Fruit fly (Drosophila melanogaster): ENCODE data around the gene CG43168.

CG43168 gene

DNA sequence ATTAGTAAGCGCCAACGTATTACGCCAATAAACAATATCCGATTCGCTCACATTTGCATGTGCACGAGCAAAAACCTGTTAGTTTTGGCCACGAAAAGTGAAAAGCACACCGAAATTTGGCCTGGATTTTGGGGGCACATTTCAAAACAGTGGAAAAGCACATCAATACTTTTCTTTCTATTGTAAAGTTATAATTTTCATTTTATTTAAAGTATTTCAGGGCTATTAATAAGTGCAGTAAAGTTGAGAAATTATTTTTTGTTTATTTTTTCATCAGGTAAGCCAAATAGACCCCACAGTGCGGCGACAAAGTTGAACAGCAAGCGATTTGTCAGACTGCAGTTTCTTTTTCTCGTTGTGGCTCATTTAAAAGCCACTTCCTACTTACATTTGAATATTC is 47.1 kb downstream of the CG43168 start:
- TF ChIP-seq bab1 (GFP tag; optimal IDR thresholded peaks at IDR 0.05): no peak
- no peak for TF ChIP-seq CG12768 (GFP tag; optimal IDR thresholded peaks at IDR 0.05)
- no peak for TF ChIP-seq pad (GFP tag; optimal IDR thresholded peaks at IDR 0.05)
- no peak for TF ChIP-seq CG33017 (tag; optimal IDR thresholded peaks at IDR 0.05)
- TF ChIP-seq tj (GFP tag; optimal IDR thresholded peaks at IDR 0.05): no peak
- TF ChIP-seq kay (GFP tag; ENCODE audit: borderline replicate concordance): no peak
- TF ChIP-seq CG7045 (GFP tag; optimal IDR thresholded peaks at IDR 0.05): no peak
- TF ChIP-seq Crg-1 (GFP tag; optimal IDR thresholded peaks at IDR 0.05): no peak
- TF ChIP-seq CG14711 (tag; optimal IDR thresholded peaks at IDR 0.05): no peak
- no peak for TF ChIP-seq CG1620 (GFP tag; optimal IDR thresholded peaks at IDR 0.05)
- no peak for TF ChIP-seq CG7101 (tag; optimal IDR thresholded peaks at IDR 0.05)
- no peak for TF ChIP-seq Clk (GFP tag; optimal IDR thresholded peaks at IDR 0.05)
- TF ChIP-seq CG5204 (GFP tag; optimal IDR thresholded peaks at IDR 0.05): no peak
- no peak for TF ChIP-seq ovo (GFP tag; optimal IDR thresholded peaks at IDR 0.05)
- no peak for TF ChIP-seq Mnt (GFP tag; optimal IDR thresholded peaks at IDR 0.05)
- no peak for TF ChIP-seq Hr96 (GFP tag; optimal IDR thresholded peaks at IDR 0.05)
- no peak for TF ChIP-seq CG11617 (GFP tag; optimal IDR thresholded peaks at IDR 0.05)
- no peak for TF ChIP-seq cnc (optimal IDR thresholded peaks at IDR 0.05)
- no peak for TF ChIP-seq cic (GFP tag; optimal IDR thresholded peaks at IDR 0.05)
- TF ChIP-seq toe (GFP tag; optimal IDR thresholded peaks at IDR 0.05): no peak

- TF ChIP-seq CG1620 (GFP tag; optimal IDR thresholded peaks at IDR 0.05) (no peak), toe (GFP tag; optimal IDR thresholded peaks at IDR 0.05) (no peak), CG7045 (GFP tag; optimal IDR thresholded peaks at IDR 0.05) (no peak), kay (GFP tag; ENCODE audit: borderline replicate concordance) (no peak), pad (GFP tag; optimal IDR thresholded peaks at IDR 0.05) (no peak), cnc (optimal IDR thresholded peaks at IDR 0.05) (no peak), Clk (GFP tag; optimal IDR thresholded peaks at IDR 0.05) (no peak), Crg-1 (GFP tag; optimal IDR thresholded peaks at IDR 0.05) (no peak), CG12768 (GFP tag; optimal IDR thresholded peaks at IDR 0.05) (no peak), Hr96 (GFP tag; optimal IDR thresholded peaks at IDR 0.05) (no peak), CG5204 (GFP tag; optimal IDR thresholded peaks at IDR 0.05) (no peak), bab1 (GFP tag; optimal IDR thresholded peaks at IDR 0.05) (no peak)
Measured at dm6 chr3L:6325312-6325711, 49.7 kb downstream of the CG43168 start, which contains the start of gene Or65b. TSS of gene Or65b (plus strand) at chr3L:6325612.

Measured in whole organism, adult.